Fruit fly (Drosophila melanogaster) whole organism, embryonic: ENCODE data around the gene RfC4.

Experiments used
- BtbVII ChIP-seq: fragments of 200-800 bp; sonication (Bioruptor generic); optimal IDR thresholded peaks from 3 replicates; lab custom pipeline; 2017; ENCODE audit warnings: missing biosample characterization, mild to moderate bottlenecking, missing genetic modification characterization
- CG10543 ChIP-seq: fragments of 200-800 bp; sonication (Bioruptor generic); optimal IDR thresholded peaks from 3 replicates; lab custom pipeline; 2017; ENCODE audit warnings: missing biosample characterization, mild to moderate bottlenecking, missing genetic modification characterization, moderate library complexity
- CG11504 ChIP-seq: fragments of 200-800 bp; sonication (Bioruptor generic); optimal IDR thresholded peaks from 3 replicates; lab custom pipeline; 2019; ENCODE audit warnings: missing biosample characterization, mild to moderate bottlenecking, missing genetic modification characterization, moderate library complexity
- CG11723 ChIP-seq: fragments of 200-800 bp; sonication (Bioruptor generic); optimal IDR thresholded peaks from 2 replicates; lab custom pipeline; 2017; ENCODE audit warnings: missing biosample characterization, mild to moderate bottlenecking, missing genetic modification characterization
- CG14441 ChIP-seq: fragments of 200-800 bp; sonication (Bioruptor generic); IDR thresholded peaks from 2 replicates; pipeline ENCODE4 v1.3.6; 2022; ENCODE audit warnings: missing biosample characterization, missing genetic modification characterization
- CG14965 ChIP-seq: fragments of 200-800 bp; sonication (Bioruptor generic); optimal IDR thresholded peaks from 2 replicates; lab custom pipeline; 2016; ENCODE audit warnings: missing biosample characterization, missing genetic modification characterization, borderline replicate concordance
- CG16813 ChIP-seq: fragments of 200-800 bp; sonication (Bioruptor generic); IDR thresholded peaks from 3 replicates; pipeline ENCODE4 v1.3.6; 2022; ENCODE audit warnings: missing biosample characterization, missing genetic modification characterization; ENCODE audit not compliant: partially characterized antibody
- CG18262 ChIP-seq: fragments of 200-800 bp; optimal IDR thresholded peaks from 3 replicates; lab custom pipeline; 2019; ENCODE audit warnings: missing biosample characterization, mild to moderate bottlenecking, missing genetic modification characterization, moderate library complexity
- CG3726 ChIP-seq: fragments of 200-800 bp; sonication (Bioruptor generic); IDR thresholded peaks from 3 replicates; pipeline ENCODE4, ENCODE4 v1.3.6; 2022; ENCODE audit warnings: missing biosample characterization, missing genetic modification characterization
- CG7357 ChIP-seq: fragments of 200-800 bp; sonication (Bioruptor generic); IDR thresholded peaks from 3 replicates; pipeline ENCODE4 v1.3.6; 2022; ENCODE audit warnings: missing biosample characterization, missing genetic modification characterization
- CG7745 ChIP-seq: fragments of 200-800 bp; sonication (Bioruptor generic); optimal IDR thresholded peaks from 2 replicates; lab custom pipeline; 2018; ENCODE audit warnings: missing biosample characterization, mild to moderate bottlenecking, missing genetic modification characterization, moderate library complexity
- CG7987 ChIP-seq: fragments of 200-800 bp; sonication (Bioruptor generic); optimal IDR thresholded peaks from 2 replicates; lab custom pipeline; 2018; ENCODE audit warnings: missing biosample characterization, mild to moderate bottlenecking, missing genetic modification characterization, moderate library complexity
- CG8089 ChIP-seq: fragments of 200-800 bp; sonication (Bioruptor generic); optimal IDR thresholded peaks from 3 replicates; lab custom pipeline; 2016; ENCODE audit warnings: missing biosample characterization, missing genetic modification characterization
- Doc2 ChIP-seq: fragments of 200-800 bp; sonication (Bioruptor generic); IDR thresholded peaks from 2 replicates; pipeline ENCODE4 v1.3.6; 2022; ENCODE audit warnings: missing biosample characterization, missing genetic modification characterization
- Elba2 ChIP-seq: fragments of 200-800 bp; sonication (Bioruptor generic); optimal IDR thresholded peaks from 3 replicates; lab custom pipeline; 2016; ENCODE audit warnings: missing biosample characterization, missing genetic modification characterization
- Fer2 ChIP-seq: fragments of 200-800 bp; sonication (Bioruptor generic); optimal IDR thresholded peaks from 2 replicates; lab custom pipeline; 2018; ENCODE audit warnings: missing biosample characterization, mild to moderate bottlenecking, missing genetic modification characterization, moderate library complexity
- GATAe ChIP-seq: fragments of 200-800 bp; sonication (Bioruptor generic); conservative IDR thresholded peaks from 2 replicates; pipeline ENCODE4 v1.3.6; 2022; ENCODE audit warnings: missing biosample characterization, missing genetic modification characterization
- Hr39 ChIP-seq: fragments of >200 bp; optimal IDR thresholded peaks from 2 replicates; lab custom pipeline; 2017
- Kr ChIP-seq: fragments of 200-800 bp; sonication (Bioruptor generic); optimal IDR thresholded peaks from 2 replicates; lab custom pipeline; 2017; ENCODE audit warnings: missing biosample characterization, mild to moderate bottlenecking, missing genetic modification characterization
- MESR4 ChIP-seq: fragments of 200-800 bp; sonication (Bioruptor generic); optimal IDR thresholded peaks from 2 replicates; lab custom pipeline; 2018; ENCODE audit warnings: missing biosample characterization, mild to moderate bottlenecking, missing genetic modification characterization, moderate library complexity
- Mad ChIP-seq: fragments of 200-800 bp; sonication (Bioruptor generic); optimal IDR thresholded peaks from 2 replicates; lab custom pipeline; 2016; ENCODE audit warnings: missing biosample characterization, missing genetic modification characterization
- Ptx1 ChIP-seq: fragments of 200-800 bp; sonication (Bioruptor generic); IDR thresholded peaks from 2 replicates; pipeline ENCODE4 v1.3.6; 2022; ENCODE audit warnings: missing biosample characterization, missing genetic modification characterization
- bowl ChIP-seq: fragments of 200-800 bp; sonication (Bioruptor generic); IDR thresholded peaks from 2 replicates; pipeline ENCODE4 v1.3.6; 2022; ENCODE audit warnings: missing biosample characterization, missing genetic modification characterization
- caup ChIP-seq: fragments of 200-800 bp; sonication (Bioruptor generic); optimal IDR thresholded peaks from 3 replicates; lab custom pipeline; 2017; ENCODE audit warnings: missing biosample characterization, mild to moderate bottlenecking, missing genetic modification characterization, moderate library complexity; ENCODE audit not compliant: severe bottlenecking
- cg ChIP-seq: fragments of 200-800 bp; sonication (Bioruptor generic); optimal IDR thresholded peaks from 3 replicates; lab custom pipeline; 2019; ENCODE audit warnings: missing biosample characterization, mild to moderate bottlenecking, missing genetic modification characterization, moderate library complexity
- chinmo ChIP-seq: fragments of 200-800 bp; sonication (Bioruptor generic); IDR thresholded peaks from 4 replicates; pipeline ENCODE4 v1.3.6; 2022; ENCODE audit warnings: missing biosample characterization, missing genetic modification characterization; ENCODE audit not compliant: partially characterized antibody
- crc ChIP-seq: fragments of 200-800 bp; sonication (Bioruptor generic); optimal IDR thresholded peaks from 2 replicates; lab custom pipeline; 2016; ENCODE audit warnings: missing biosample characterization, missing genetic modification characterization
- crp ChIP-seq, 2 experiments: fragments of 200-800 bp; sonication (Bioruptor generic); optimal IDR thresholded peaks; 2 replicates in 1 of 2; 3 replicates in 1 of 2; lab custom pipeline; 2017; ENCODE audit warnings: missing biosample characterization in 2 of 2, missing genetic modification characterization in 2 of 2, mild to moderate bottlenecking in 1 of 2, moderate library complexity in 1 of 2
- cwo ChIP-seq: fragments of 200-800 bp; sonication (Bioruptor generic); optimal IDR thresholded peaks from 3 replicates; lab custom pipeline; 2017; ENCODE audit warnings: missing biosample characterization, missing genetic modification characterization, mild to moderate bottlenecking, moderate library complexity, missing genetic modification reagents
- dati ChIP-seq: fragments of 200-800 bp; sonication (Bioruptor generic); IDR thresholded peaks from 2 replicates; pipeline ENCODE4 v1.3.6; 2022; ENCODE audit warnings: missing biosample characterization, missing genetic modification characterization
- emc ChIP-seq: fragments of 200-800 bp; sonication (Bioruptor generic); optimal IDR thresholded peaks from 2 replicates; lab custom pipeline; 2016; ENCODE audit warnings: missing biosample characterization, missing genetic modification characterization
- exex ChIP-seq: fragments of 200-800 bp; sonication (Bioruptor generic); optimal IDR thresholded peaks from 4 replicates; lab custom pipeline; 2018; ENCODE audit warnings: missing biosample characterization, mild to moderate bottlenecking, missing genetic modification characterization, moderate library complexity
- fu2 ChIP-seq: fragments of 200-800 bp; sonication (Bioruptor generic); optimal IDR thresholded peaks from 2 replicates; lab custom pipeline; 2016; ENCODE audit warnings: missing biosample characterization, missing genetic modification characterization
- grn ChIP-seq: fragments of 200-800 bp; sonication (Bioruptor generic); optimal IDR thresholded peaks from 3 replicates; lab custom pipeline; 2017; ENCODE audit warnings: missing biosample characterization, missing genetic modification characterization
- ken ChIP-seq: fragments of 200-800 bp; sonication (Bioruptor generic); IDR thresholded peaks from 3 replicates; pipeline ENCODE4 v1.3.6; 2022; ENCODE audit warnings: missing biosample characterization, missing genetic modification characterization
- lbe ChIP-seq: fragments of 200-800 bp; sonication (Bioruptor generic); optimal IDR thresholded peaks from 2 replicates; lab custom pipeline; 2016; ENCODE audit warnings: missing biosample characterization, mild to moderate bottlenecking, missing genetic modification characterization
- lilli ChIP-seq: fragments of 200-800 bp; sonication (Bioruptor generic); optimal IDR thresholded peaks from 3 replicates; lab custom pipeline; 2016; ENCODE audit warnings: missing biosample characterization, missing genetic modification characterization
- lov ChIP-seq, 2 experiments: fragments of 200-800 bp in 1 of 2; fragments of >200 bp in 1 of 2; sonication (Bioruptor generic) in 1 of 2; IDR thresholded peaks in 1 of 2; optimal IDR thresholded peaks in 1 of 2; 2 replicates in 1 of 2; 3 replicates in 1 of 2; pipeline versions ENCODE4 v1.3.6 to Lab custom; 2017 to 2022; ENCODE audit warnings: missing biosample characterization in 1 of 2, missing genetic modification characterization in 1 of 2
- mirr ChIP-seq: fragments of 200-800 bp; sonication (Bioruptor generic); optimal IDR thresholded peaks from 3 replicates; lab custom pipeline; 2018; ENCODE audit warnings: missing biosample characterization, mild to moderate bottlenecking, missing genetic modification characterization
- pan ChIP-seq, 4 experiments: fragments of >200 bp in 3 of 4; fragments of 200-800 bp in 1 of 4; sonication (Bioruptor generic) in 1 of 4; optimal IDR thresholded peaks in 3 of 4; IDR thresholded peaks in 1 of 4; 2 replicates each; pipeline versions ENCODE4 v1.3.6 to Lab custom; 2017 to 2022; ENCODE audit warnings: missing biosample characterization in 2 of 4, missing genetic modification characterization in 2 of 4, mixed read lengths in 1 of 4
- peb ChIP-seq: fragments of 200-800 bp; sonication (Bioruptor generic); IDR thresholded peaks from 2 replicates; pipeline ENCODE4 v1.3.6; 2022; ENCODE audit warnings: missing biosample characterization, missing genetic modification characterization
- sd ChIP-seq: fragments of 200-800 bp; sonication (Bioruptor generic); optimal IDR thresholded peaks from 3 replicates; lab custom pipeline; 2018; ENCODE audit warnings: missing biosample characterization, mild to moderate bottlenecking, missing genetic modification characterization, moderate library complexity
- sna ChIP-seq: fragments of 200-800 bp; sonication (Bioruptor generic); IDR thresholded peaks from 2 replicates; pipeline ENCODE4 v1.3.6; 2022; ENCODE audit warnings: missing biosample characterization, missing genetic modification characterization; ENCODE audit not compliant: partially characterized antibody
- sug ChIP-seq: fragments of 200-800 bp; optimal IDR thresholded peaks from 2 replicates; lab custom pipeline; 2019; ENCODE audit warnings: missing biosample characterization, mild to moderate bottlenecking, missing genetic modification characterization, moderate library complexity
- tin ChIP-seq: fragments of 200-800 bp; sonication (Bioruptor generic); optimal IDR thresholded peaks from 3 replicates; lab custom pipeline; 2016; ENCODE audit warnings: missing biosample characterization, missing genetic modification characterization
- wdn ChIP-seq: fragments of 200-800 bp; sonication (Bioruptor generic); IDR thresholded peaks from 2 replicates; pipeline ENCODE4 v1.3.6; 2022; ENCODE audit warnings: missing biosample characterization, missing genetic modification characterization
- z ChIP-seq: fragments of 200-800 bp; sonication (Bioruptor generic); IDR thresholded peaks from 3 replicates; pipeline ENCODE4 v1.3.6; 2022; ENCODE audit warnings: missing biosample characterization, missing genetic modification characterization
- zen2 ChIP-seq: fragments of 200-800 bp; sonication (Bioruptor generic); IDR thresholded peaks from 3 replicates; pipeline ENCODE4 v1.3.6; 2022; ENCODE audit warnings: missing biosample characterization, missing genetic modification characterization; ENCODE audit not compliant: partially characterized antibody

The RfC4 gene

dm6 chr3L:4132585-4132984 is 3.3 kb downstream of the RfC4 start:
- TF ChIP-seq sd (tag; lab: Kevin White, UChicago) (peak; percentile 59), pan (optimal IDR thresholded peaks at IDR 0.05; lab: Kevin White, UChicago) (no peak), pan (GFP tag; optimal IDR thresholded peaks at IDR 0.05 in 1 of 2, IDR thresholded peaks at IDR 0.05 in 1 of 2) (no peak)

- no peak for TF ChIP-seq CG14965
- peak; percentile 11 for TF ChIP-seq cg (GFP tag; lab: Kevin White, UChicago)
- TF ChIP-seq BtbVII (GFP tag; lab: Kevin White, UChicago): no peak
- no peak for TF ChIP-seq tin (GFP tag; lab: Kevin White, UChicago)
- TF ChIP-seq CG11504 (tag; lab: Kevin White, UChicago): no peak
- TF ChIP-seq lbe (GFP tag; lab: Kevin White, UChicago): no peak
- 0 out of 3 replicates have a peak, but pooled peaks have one; percentile 14 for TF ChIP-seq CG16813
- TF ChIP-seq exex (tag; lab: Kevin White, UChicago): peak; percentile 89
- no peak for TF ChIP-seq emc
- no peak for TF ChIP-seq fu2 (GFP tag; lab: Kevin White, UChicago)
- no peak for TF ChIP-seq chinmo (GFP tag; lab: Robert Waterston, UW)
- TF ChIP-seq cwo (GFP tag; lab: Kevin White, UChicago): peak; percentile 3
- TF ChIP-seq Hr39 (lab: Kevin White, UChicago): no peak
- TF ChIP-seq CG18262 (tag; lab: Kevin White, UChicago): no peak
- TF ChIP-seq CG10543 (GFP tag; lab: Kevin White, UChicago): peak; percentile 14
- TF ChIP-seq Elba2 (GFP tag; lab: Kevin White, UChicago): no peak
- no peak for TF ChIP-seq z (GFP tag; lab: Robert Waterston, UW)
- no peak for TF ChIP-seq lilli (GFP tag; lab: Kevin White, UChicago)
- TF ChIP-seq wdn: no peak
- TF ChIP-seq sug (tag; lab: Kevin White, UChicago): peak; percentile 39
- no peak for TF ChIP-seq Kr (GFP tag; lab: Kevin White, UChicago)
- no peak for TF ChIP-seq bowl (GFP tag; lab: Robert Waterston, UW)
- no peak for TF ChIP-seq CG8089 (GFP tag; lab: Kevin White, UChicago)
- no peak for TF ChIP-seq MESR4
- TF ChIP-seq Doc2 (GFP tag; lab: Robert Waterston, UW): no peak
- TF ChIP-seq CG7745: no peak
- no peak for TF ChIP-seq crp (GFP tag; optimal IDR thresholded peaks at IDR 0.05; lab: Kevin White, UChicago)
- no peak for TF ChIP-seq zen2 (GFP tag; lab: Robert Waterston, UW)
- peak; percentile 64 for TF ChIP-seq caup
- TF ChIP-seq Ptx1 (GFP tag; lab: Robert Waterston, UW): no peak
- TF ChIP-seq sna (GFP tag; lab: Robert Waterston, UW): no peak
- no peak for TF ChIP-seq ken (GFP tag; lab: Robert Waterston, UW)
- TF ChIP-seq CG7357 (GFP tag; lab: Robert Waterston, UW): no peak
- no peak for TF ChIP-seq Fer2 (tag; lab: Kevin White, UChicago)
- TF ChIP-seq crc (GFP tag; lab: Kevin White, UChicago): no peak
- TF ChIP-seq CG7987 (GFP tag; lab: Kevin White, UChicago): no peak
- no peak for TF ChIP-seq Mad
- TF ChIP-seq CG11723 (GFP tag; lab: Kevin White, UChicago): no peak
- no peak for TF ChIP-seq CG3726
- no peak for TF ChIP-seq CG14441 (GFP tag; lab: Robert Waterston, UW)
- no peak for TF ChIP-seq GATAe (GFP tag; lab: Robert Waterston, UW)
- TF ChIP-seq peb (GFP tag; lab: Robert Waterston, UW): no peak
- peak; percentile 82 for TF ChIP-seq mirr (GFP tag; lab: Kevin White, UChicago)
- TF ChIP-seq dati: no peak
- no peak for TF ChIP-seq lov (optimal IDR thresholded peaks at IDR 0.05; lab: Kevin White, UChicago)
- TF ChIP-seq lov (GFP tag; IDR thresholded peaks at IDR 0.05; lab: Robert Waterston, UW): no peak
- TF ChIP-seq grn: peak; percentile 45
These were observed 5.1 kb downstream of the RfC4 start for dm6 chr3L:4130743-4131142.
